Worm (Caenorhabditis elegans) whole organism, young adult: ENCODE measurements around the gene acl-9.

Experiments
- D2030.7 ChIP-seq: fragments of 200-800 bp; sonication (Bioruptor generic); IDR thresholded peaks from 2 replicates; pipeline ENCODE4 v1.3.6; 2022; ENCODE audit warnings: missing genetic modification reagents, missing genetic modification characterization, missing compliant biosample characterization
- F10E7.11 ChIP-seq: sonication (generic microtip); optimal IDR thresholded peaks from 2 replicates; lab custom pipeline; 2017; ENCODE audit warnings: mild to moderate bottlenecking, missing genetic modification characterization, moderate library complexity, missing compliant biosample characterization
- F23B12.7 ChIP-seq: sonication (generic microtip); optimal IDR thresholded peaks from 2 replicates; lab custom pipeline; 2017; ENCODE audit warnings: missing genetic modification characterization, mild to moderate bottlenecking, missing compliant biosample characterization, antibody characterized with exemption, moderate library complexity; ENCODE audit not compliant: insufficient read depth
- F37B4.10 ChIP-seq: fragments of 200-800 bp; sonication (Bioruptor generic); IDR thresholded peaks from 2 replicates; pipeline ENCODE4 v1.3.6; 2022; ENCODE audit warnings: missing genetic modification characterization, missing compliant biosample characterization
- F49E8.2 ChIP-seq: sonication (generic microtip); optimal IDR thresholded peaks from 3 replicates; lab custom pipeline; 2017; ENCODE audit warnings: missing genetic modification characterization, mild to moderate bottlenecking, missing compliant biosample characterization, antibody characterized with exemption, moderate library complexity; ENCODE audit not compliant: insufficient read depth
- F57A8.1 ChIP-seq: fragments of 200-800 bp; sonication (Bioruptor generic); optimal IDR thresholded peaks from 2 replicates; lab custom pipeline; 2018; ENCODE audit warnings: mild to moderate bottlenecking, missing genetic modification characterization, moderate library complexity, missing compliant biosample characterization
- Y79H2A.3 ChIP-seq: fragments of 200-800 bp; sonication (Bioruptor generic); conservative IDR thresholded peaks from 2 replicates; pipeline ENCODE4 v1.3.6; 2022; ENCODE audit warnings: missing genetic modification reagents, missing genetic modification characterization, missing compliant biosample characterization
- aptf-2 ChIP-seq: fragments of 200-800 bp; sonication (Bioruptor generic); conservative IDR thresholded peaks from 2 replicates; pipeline ENCODE4 v1.3.6; 2022; ENCODE audit warnings: missing genetic modification reagents, missing genetic modification characterization, missing compliant biosample characterization
- aptf-3 ChIP-seq: fragments of 200-800 bp; sonication (Bioruptor generic); IDR thresholded peaks from 2 replicates; pipeline ENCODE4 v1.3.6; 2022; ENCODE audit warnings: missing genetic modification characterization, missing compliant biosample characterization
- attf-5 ChIP-seq: fragments of 200-800 bp; sonication (Bioruptor generic); optimal IDR thresholded peaks from 2 replicates; lab custom pipeline; 2018; ENCODE audit warnings: mild to moderate bottlenecking, missing genetic modification characterization, missing compliant biosample characterization
- bed-1 ChIP-seq: fragments of 200-800 bp; sonication (Bioruptor generic); IDR thresholded peaks from 2 replicates; pipeline ENCODE4 v1.3.6; 2022; ENCODE audit warnings: missing genetic modification reagents, missing genetic modification characterization, missing compliant biosample characterization
- cebp-2 ChIP-seq: fragments of 200-800 bp; sonication (Bioruptor generic); IDR thresholded peaks from 2 replicates; pipeline ENCODE4 v1.3.6; 2022; ENCODE audit warnings: missing genetic modification characterization, missing compliant biosample characterization
- ceh-40 ChIP-seq: fragments of 200-800 bp; sonication (Bioruptor generic); IDR thresholded peaks from 2 replicates; pipeline ENCODE4 v1.3.6; 2022; ENCODE audit warnings: missing genetic modification characterization, missing compliant biosample characterization
- ceh-58 ChIP-seq: fragments of 200-800 bp; sonication (Bioruptor generic); IDR thresholded peaks from 2 replicates; pipeline ENCODE4 v1.3.6; 2022; ENCODE audit warnings: missing genetic modification characterization, missing compliant biosample characterization
- ceh-79 ChIP-seq: sonication (generic microtip); optimal IDR thresholded peaks from 2 replicates; lab custom pipeline; 2017; ENCODE audit warnings: mild to moderate bottlenecking, missing genetic modification characterization, missing compliant biosample characterization
- dpl-1 ChIP-seq: fragments of 150-350 bp; optimal IDR thresholded peaks from 2 replicates; lab custom pipeline; 2014; ENCODE audit warnings: missing biosample characterization, missing genetic modification reagents, missing genetic modification characterization
- ekl-4 ChIP-seq: fragments of 200-800 bp; sonication (Bioruptor generic); IDR thresholded peaks from 2 replicates; pipeline ENCODE4 v1.3.6; 2022; ENCODE audit warnings: missing genetic modification reagents, missing genetic modification characterization, missing compliant biosample characterization
- ets-4 ChIP-seq: fragments of 200-800 bp; sonication (Bioruptor generic); optimal IDR thresholded peaks from 2 replicates; lab custom pipeline; 2018; ENCODE audit warnings: mild to moderate bottlenecking, missing genetic modification characterization, missing compliant biosample characterization
- hmg-20 ChIP-seq: fragments of 200-800 bp; sonication (Bioruptor generic); IDR thresholded peaks from 2 replicates; pipeline ENCODE4 v1.3.6; 2022; ENCODE audit warnings: missing genetic modification reagents, missing genetic modification characterization, missing compliant biosample characterization
- let-526 ChIP-seq: fragments of 200-800 bp; sonication (Bioruptor generic); IDR thresholded peaks from 2 replicates; pipeline ENCODE4 v1.3.6; 2022; ENCODE audit warnings: missing genetic modification reagents, missing genetic modification characterization, missing compliant biosample characterization
- lin-26 ChIP-seq: fragments of 200-800 bp; sonication (Bioruptor generic); IDR thresholded peaks from 2 replicates; pipeline ENCODE4 v1.3.6; 2022; ENCODE audit warnings: missing genetic modification reagents, missing genetic modification characterization, missing compliant biosample characterization
- madf-6 ChIP-seq: fragments of 200-800 bp; sonication (Bioruptor generic); IDR thresholded peaks from 2 replicates; pipeline ENCODE4 v1.3.6; 2022; ENCODE audit warnings: missing genetic modification reagents, missing genetic modification characterization, missing compliant biosample characterization
- madf-8 ChIP-seq: fragments of 200-800 bp; sonication (Bioruptor generic); conservative IDR thresholded peaks from 2 replicates; pipeline ENCODE4 v1.3.6; 2022; ENCODE audit warnings: missing genetic modification reagents, missing genetic modification characterization, missing compliant biosample characterization
- mcd-1 ChIP-seq: fragments of 200-800 bp; sonication (Bioruptor generic); IDR thresholded peaks from 2 replicates; pipeline ENCODE4 v1.3.6; 2022; ENCODE audit warnings: missing genetic modification reagents, missing genetic modification characterization, missing compliant biosample characterization
- mes-4 ChIP-seq: sonication (generic microtip); optimal IDR thresholded peaks from 2 replicates; lab custom pipeline; 2016; ENCODE audit warnings: missing genotype, missing genetic modification characterization, missing compliant biosample characterization
- nfyb-1 ChIP-seq: fragments of 200-800 bp; sonication (Bioruptor generic); IDR thresholded peaks from 2 replicates; pipeline ENCODE4 v1.3.6; 2022; ENCODE audit warnings: missing genetic modification reagents, missing genetic modification characterization, missing compliant biosample characterization
- nhr-120 ChIP-seq: fragments of 200-800 bp; sonication (Bioruptor generic); IDR thresholded peaks from 2 replicates; pipeline ENCODE4 v1.3.6; 2022; ENCODE audit warnings: missing genetic modification characterization, missing compliant biosample characterization
- nhr-90 ChIP-seq: sonication (generic microtip); optimal IDR thresholded peaks from 2 replicates; lab custom pipeline; 2016; ENCODE audit warnings: missing genotype, mild to moderate bottlenecking, missing genetic modification characterization, missing compliant biosample characterization
- pbrm-1 ChIP-seq: fragments of 200-800 bp; sonication (Bioruptor generic); IDR thresholded peaks from 2 replicates; pipeline ENCODE4 v1.3.6; 2022; ENCODE audit warnings: missing genetic modification reagents, missing genetic modification characterization, missing compliant biosample characterization
- pha-4 ChIP-seq: fragments of 150-350 bp; sonication (generic microtip); optimal IDR thresholded peaks from 2 replicates; lab custom pipeline; 2014; ENCODE audit warnings: missing biosample characterization, missing genetic modification reagents, missing genetic modification characterization
- rec-8 ChIP-seq, 2 experiments: sonication (generic microtip); optimal IDR thresholded peaks; 2 replicates each; lab custom pipeline; 2016; ENCODE audit warnings: mild to moderate bottlenecking in 2 of 2, missing genetic modification characterization in 2 of 2, missing genetic modification reagents in 2 of 2, missing genotype in 2 of 2, missing biosample characterization in 1 of 2, missing compliant biosample characterization in 1 of 2, moderate library complexity in 1 of 2
- rpc-1 ChIP-seq, 2 experiments: fragments of 150-350 bp in 1 of 2; sonication (generic microtip) in 1 of 2; optimal IDR thresholded peaks; 2 replicates each; lab custom pipeline; 2014 to 2018; ENCODE audit warnings: missing biosample characterization in 1 of 2, missing genetic modification characterization in 1 of 2, missing genetic modification reagents in 1 of 2, missing genotype in 1 of 2
- sdz-38 ChIP-seq: sonication (generic microtip); optimal IDR thresholded peaks from 2 replicates; lab custom pipeline; 2016; ENCODE audit warnings: missing genotype, missing genetic modification characterization, missing compliant biosample characterization
- sea-2 ChIP-seq: fragments of 200-800 bp; sonication (Bioruptor generic); IDR thresholded peaks from 2 replicates; pipeline ENCODE4 v1.3.6; 2022; ENCODE audit warnings: missing genetic modification characterization, missing compliant biosample characterization
- somi-1 ChIP-seq: fragments of 200-800 bp; sonication (Bioruptor generic); optimal IDR thresholded peaks from 2 replicates; lab custom pipeline; 2018; ENCODE audit warnings: mild to moderate bottlenecking, missing genetic modification characterization, missing compliant biosample characterization
- tbp1 ChIP-seq: fragments of 200-800 bp; sonication (Bioruptor generic); optimal IDR thresholded peaks from 2 replicates; lab custom pipeline; 2018; ENCODE audit warnings: mild to moderate bottlenecking, missing genetic modification characterization, missing compliant biosample characterization
- tbx-9 ChIP-seq: sonication (generic microtip); optimal IDR thresholded peaks from 2 replicates; lab custom pipeline; 2016; ENCODE audit warnings: borderline replicate concordance, missing genetic modification characterization, inconsistent platforms, missing compliant biosample characterization
- unc-130 ChIP-seq: sonication (generic microtip); optimal IDR thresholded peaks from 2 replicates; lab custom pipeline; 2016; ENCODE audit warnings: missing genetic modification reagents, missing genetic modification characterization, missing compliant biosample characterization
- zfh-2 ChIP-seq: fragments of 200-800 bp; sonication (Bioruptor generic); conservative IDR thresholded peaks from 2 replicates; pipeline ENCODE4 v1.3.6; 2022; ENCODE audit warnings: missing genetic modification reagents, missing genetic modification characterization, missing compliant biosample characterization
- zim-3 ChIP-seq: sonication (generic microtip); optimal IDR thresholded peaks from 2 replicates; lab custom pipeline; 2017; ENCODE audit warnings: mild to moderate bottlenecking, missing genetic modification characterization, moderate library complexity, missing compliant biosample characterization

Gene acl-9

DNA sequence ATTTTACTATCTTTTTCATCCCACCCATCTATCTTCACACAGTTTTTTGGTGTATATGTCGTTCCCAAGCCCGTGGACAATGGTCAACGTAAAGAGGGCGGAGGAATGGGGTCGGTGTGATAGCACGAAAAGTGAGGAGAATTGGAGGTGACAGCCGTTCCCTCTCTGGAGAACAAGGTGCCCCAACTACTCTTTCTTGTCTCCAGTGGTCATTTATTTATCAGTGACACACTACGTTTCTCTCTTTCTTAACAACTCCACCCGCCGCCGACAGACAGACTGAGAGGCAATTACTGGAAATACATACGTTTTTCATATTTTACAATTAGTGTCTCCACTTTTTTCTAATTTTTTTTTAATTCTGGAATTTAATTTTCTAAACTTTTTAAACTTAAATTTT is 3.9 kb downstream of the acl-9 start:
- TF ChIP-seq D2030.7 (GFP tag; lab: Robert Waterston, UW) (no peak), lin-26 (GFP tag; lab: Robert Waterston, UW) (no peak), dpl-1 (no peak), nfyb-1 (GFP tag; lab: Robert Waterston, UW) (no peak)
- TF ChIP-seq, all 124 proteins: peak for 0

DNA sequence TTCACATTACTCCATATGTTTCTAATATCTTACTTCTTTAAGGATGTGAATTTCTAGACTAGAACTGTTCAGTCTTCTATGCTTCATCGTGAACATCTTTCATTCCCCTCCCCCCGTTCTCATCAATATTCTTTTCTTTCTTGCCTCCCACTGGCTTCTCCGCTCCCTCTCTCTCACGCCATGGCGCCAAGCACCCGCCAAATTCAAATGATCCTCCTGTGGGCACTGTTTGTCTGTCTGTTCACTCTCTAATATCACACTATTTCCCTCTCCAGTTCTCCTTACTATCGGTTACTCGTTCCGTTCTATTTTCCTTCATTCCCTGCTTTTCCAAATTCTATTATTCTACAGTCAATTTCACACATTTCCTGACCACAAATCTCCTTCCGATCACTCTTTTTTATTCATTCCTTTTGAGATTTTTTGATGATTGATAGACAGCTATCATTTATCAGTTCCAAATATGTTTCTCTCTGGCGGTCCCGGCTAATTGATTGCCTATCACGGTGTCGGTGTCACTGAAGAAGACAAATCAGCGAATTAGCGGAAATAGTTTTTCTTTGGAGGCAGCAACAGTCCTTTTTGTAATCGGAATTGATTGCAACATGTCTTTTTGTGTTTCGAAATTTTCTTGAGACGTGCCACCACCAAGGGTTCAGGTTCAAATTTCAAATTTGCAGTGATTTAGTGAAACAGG is 5.4 kb downstream of the acl-9 start:
- TF ChIP-seq sea-2 (GFP tag; lab: Robert Waterston, UW) = no peak
- TF ChIP-seq hmg-20 (GFP tag; lab: Robert Waterston, UW) = no peak
- no peak for TF ChIP-seq pha-4 (tag; lab: Kevin White, UChicago)
- TF ChIP-seq F23B12.7 (tag; lab: Kevin White, UChicago) = no peak
- no peak for TF ChIP-seq tbp1 (GFP tag; lab: Kevin White, UChicago)
- TF ChIP-seq ceh-79 (tag; lab: Kevin White, UChicago) = no peak
- no peak for TF ChIP-seq pbrm-1
- TF ChIP-seq zfh-2 (GFP tag; lab: Robert Waterston, UW) = no peak
- no peak for TF ChIP-seq cebp-2 (GFP tag; lab: Robert Waterston, UW)
- no peak for TF ChIP-seq F10E7.11 (tag; lab: Kevin White, UChicago)
- no peak for TF ChIP-seq somi-1 (GFP tag; lab: Kevin White, UChicago)
- no peak for TF ChIP-seq aptf-3 (GFP tag; lab: Robert Waterston, UW)
- no peak for TF ChIP-seq unc-130 (GFP tag; lab: Kevin White, UChicago)
- no peak for TF ChIP-seq ekl-4
- no peak for TF ChIP-seq attf-5
- TF ChIP-seq F49E8.2 (tag; lab: Kevin White, UChicago) = no peak
- no peak for TF ChIP-seq Y79H2A.3
- TF ChIP-seq ets-4 (GFP tag; lab: Kevin White, UChicago) = no peak
- TF ChIP-seq ceh-58 = no peak
- TF ChIP-seq nhr-90 (tag; lab: Kevin White, UChicago) = no peak

DNA sequence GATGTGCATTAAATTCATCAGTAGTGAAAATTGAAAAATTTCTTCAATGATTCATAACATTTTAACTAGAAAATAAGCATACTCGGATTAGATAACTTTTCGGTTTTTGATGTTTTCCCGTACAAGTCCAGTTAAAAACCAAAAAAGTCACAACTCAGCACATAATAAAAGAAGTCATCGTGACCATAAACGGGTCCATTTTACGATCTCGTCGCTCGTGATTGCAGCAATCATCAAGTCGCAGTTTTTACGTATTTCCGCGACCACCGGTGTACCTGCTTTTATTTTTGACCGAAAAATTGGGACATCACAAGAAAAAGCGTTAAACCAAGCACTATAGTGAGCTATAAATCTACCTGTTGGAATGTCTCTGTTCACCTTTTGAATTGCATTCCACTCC is 8.2 kb downstream of the acl-9 start:
- no peak for TF ChIP-seq somi-1 (GFP tag; lab: Kevin White, UChicago)
- no peak for TF ChIP-seq ceh-40 (GFP tag; lab: Robert Waterston, UW)
- no peak for TF ChIP-seq hmg-20 (GFP tag; lab: Robert Waterston, UW)
- no peak for TF ChIP-seq mcd-1 (GFP tag; lab: Robert Waterston, UW)
- TF ChIP-seq zim-3 (tag; lab: Kevin White, UChicago) = no peak
- TF ChIP-seq F57A8.1 (GFP tag; lab: Kevin White, UChicago) = no peak
- TF ChIP-seq F10E7.11 (tag; lab: Kevin White, UChicago) = no peak
- TF ChIP-seq rpc-1 (optimal IDR thresholded peaks at IDR 0.05; lab: Kevin White, UChicago) = no peak
- TF ChIP-seq rpc-1 (tag; optimal IDR thresholded peaks at IDR 0.05; lab: Kevin White, UChicago) = no peak
- no peak for TF ChIP-seq aptf-2 (GFP tag; lab: Robert Waterston, UW)
- no peak for TF ChIP-seq nhr-120 (GFP tag; lab: Robert Waterston, UW)
- TF ChIP-seq sdz-38 = no peak
- TF ChIP-seq tbx-9 (tag; lab: Kevin White, UChicago) = no peak
- no peak for TF ChIP-seq madf-8
- TF ChIP-seq rec-8 (tag; optimal IDR thresholded peaks at IDR 0.05; lab: Kevin White, UChicago) = no peak
- TF ChIP-seq let-526 = no peak
- no peak for TF ChIP-seq mes-4
- no peak for TF ChIP-seq F37B4.10 (GFP tag; lab: Robert Waterston, UW)
- no peak for TF ChIP-seq bed-1 (GFP tag; lab: Robert Waterston, UW)
- TF ChIP-seq madf-6 (GFP tag; lab: Robert Waterston, UW) = no peak
